Worm (Caenorhabditis elegans): ENCODE measurements around the gene npr-38.
A peak's percentile ranks its signal among the peaks of the same experiment; 100 is the strongest.

Gene npr-38

ce11 chrX:6292143-6292542 is 19.3 kb upstream of the npr-38 start (continued):
- peak; percentile 54; the same call in 1 of the 2 replicates for TF ChIP-seq cebp-1 (GFP tag; IDR thresholded peaks at IDR 0.05)
- TF ChIP-seq cebp-1 (tag; optimal IDR thresholded peaks at IDR 0.05), result peak; percentile 79
- no peak for TF ChIP-seq lag-1 (GFP tag; IDR thresholded peaks at IDR 0.05)
- no peak for TF ChIP-seq pha-4 (tag; optimal IDR thresholded peaks at IDR 0.05)
- peak; percentile 81 for TF ChIP-seq B0035.1 (tag; optimal IDR thresholded peaks at IDR 0.05)

DNA sequence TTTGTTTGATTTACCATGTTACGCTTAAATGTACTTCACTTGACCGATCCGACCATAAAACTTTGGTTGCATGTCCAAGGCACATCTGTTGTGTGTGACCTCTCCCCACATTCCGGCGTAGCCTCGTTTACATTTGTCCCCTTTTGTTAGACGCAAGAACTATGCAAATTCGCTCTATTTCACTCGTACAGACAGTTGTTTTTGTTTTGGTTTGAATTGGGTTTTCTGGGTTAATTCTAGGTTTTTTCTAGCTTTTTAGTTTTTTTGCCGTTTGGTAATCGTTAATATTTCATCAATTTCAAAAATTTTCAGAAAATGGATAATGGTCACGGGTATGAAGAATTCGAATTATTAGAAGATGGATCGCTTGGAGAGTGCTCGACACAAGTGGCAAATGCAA is 18.7 kb upstream of the npr-38 start, which contains the start of gene mom-1:
TSS of gene mom-1 (plus strand) at position 301 of the 400 bp plus-strand sequence.
- TF ChIP-seq ztf-22 (GFP tag; optimal IDR thresholded peaks at IDR 0.05) (no peak), lin-54 (GFP tag; optimal IDR thresholded peaks at IDR 0.05) (no peak), zim-3 (tag; optimal IDR thresholded peaks at IDR 0.05) (no peak)

DNA sequence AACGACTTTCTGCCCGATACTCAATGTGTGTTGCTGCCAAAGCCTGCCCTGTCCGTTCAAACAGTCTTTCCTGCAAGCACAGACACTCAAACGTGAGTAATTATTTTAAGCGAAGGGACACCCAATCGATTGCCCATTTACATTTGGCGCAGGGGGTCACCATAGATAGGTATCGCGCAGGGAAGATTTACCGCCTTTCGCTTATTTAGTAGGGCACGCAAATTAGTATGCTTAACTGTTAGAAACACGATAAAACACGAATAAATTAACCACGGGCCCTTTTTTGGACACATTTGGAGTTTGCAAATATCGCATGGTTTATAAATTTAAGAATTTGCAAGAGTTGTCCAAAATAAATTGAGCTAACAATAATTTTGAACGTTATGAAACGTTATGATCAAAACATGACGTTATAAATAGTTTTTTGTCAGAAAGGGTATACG is 15.1 kb upstream of the npr-38 start:
- peak; percentile 88; the same call in 1 of the 2 replicates for TF ChIP-seq bed-1 (GFP tag; IDR thresholded peaks at IDR 0.05)
- peak; percentile 100 for TF ChIP-seq ztf-26 (tag; optimal IDR thresholded peaks at IDR 0.05)
- TF ChIP-seq dpl-1 (GFP tag; optimal IDR thresholded peaks at IDR 0.05), result peak; percentile 19
- peak; percentile 99 for TF ChIP-seq chd-7 (tag; optimal IDR thresholded peaks at IDR 0.05)
- TF ChIP-seq ztf-6 (GFP tag; IDR thresholded peaks at IDR 0.05), result peak; percentile 88
- TF ChIP-seq C17E4.6 (GFP tag; IDR thresholded peaks at IDR 0.05), result peak; percentile 94
- peak; percentile 91 for TF ChIP-seq lin-26 (GFP tag; IDR thresholded peaks at IDR 0.05)
- TF ChIP-seq tlf-1 (GFP tag; optimal IDR thresholded peaks at IDR 0.05), result peak; percentile 99
- peak; percentile 73 for TF ChIP-seq attf-5 (GFP tag; optimal IDR thresholded peaks at IDR 0.05)
- TF ChIP-seq unc-130 (GFP tag; optimal IDR thresholded peaks at IDR 0.05), result peak; percentile 68
- TF ChIP-seq tbp1 (GFP tag; optimal IDR thresholded peaks at IDR 0.05), result peak; percentile 81
- peak; percentile 61 for TF ChIP-seq egrh-3 (GFP tag; IDR thresholded peaks at IDR 0.05)
- peak; percentile 93 for TF ChIP-seq lin-54 (GFP tag; optimal IDR thresholded peaks at IDR 0.05)
- peak; percentile 90 for TF ChIP-seq mcd-1 (GFP tag; IDR thresholded peaks at IDR 0.05)
- TF ChIP-seq akir-1 (GFP tag; optimal IDR thresholded peaks at IDR 0.05), result peak; percentile 91
- peak; percentile 98 for TF ChIP-seq C06A6.2 (GFP tag; conservative IDR thresholded peaks at IDR 0.05)
- TF ChIP-seq B0019.2 (GFP tag; conservative IDR thresholded peaks at IDR 0.05), result no peak
- TF ChIP-seq F55B11.4 (tag; optimal IDR thresholded peaks at IDR 0.05; ENCODE audit: borderline replicate concordance, insufficient read depth), result no peak
- peak; percentile 98 for TF ChIP-seq nhr-90 (tag; optimal IDR thresholded peaks at IDR 0.05)
- TF ChIP-seq ekl-4 (GFP tag; IDR thresholded peaks at IDR 0.05), result peak; percentile 97
- TF ChIP-seq lsy-27 (tag; optimal IDR thresholded peaks at IDR 0.05; ENCODE audit: borderline replicate concordance, insufficient read depth), result no peak
- 0 out of 2 replicates have a peak, but pooled peaks have one; percentile 53 for TF ChIP-seq nhr-120 (GFP tag; IDR thresholded peaks at IDR 0.05)
- no peak for TF ChIP-seq tbx-9 (tag; optimal IDR thresholded peaks at IDR 0.05; ENCODE audit: borderline replicate concordance)
- TF ChIP-seq lin-35 (GFP tag; optimal IDR thresholded peaks at IDR 0.05), result peak in 2 of 3 experiments; percentile 94 to 98
- peak; percentile 99 for TF ChIP-seq ceh-27 (GFP tag; optimal IDR thresholded peaks at IDR 0.05)
- TF ChIP-seq Y79H2A.3 (GFP tag; conservative IDR thresholded peaks at IDR 0.05), result no peak
- TF ChIP-seq zfh-2 (GFP tag; conservative IDR thresholded peaks at IDR 0.05), result no peak; the same call in 1 of the 2 replicates
- peak; percentile 97 for TF ChIP-seq F22D6.2 (tag; optimal IDR thresholded peaks at IDR 0.05)
- peak; percentile 99 for TF ChIP-seq ZK185.1 (tag; optimal IDR thresholded peaks at IDR 0.05; ENCODE audit: poor library complexity, severe bottlenecking)
- TF ChIP-seq T26A5.8 (tag; optimal IDR thresholded peaks at IDR 0.05), result peak; percentile 55
- TF ChIP-seq atf-7 (tag; optimal IDR thresholded peaks at IDR 0.05), result peak; percentile 99
- TF ChIP-seq mxl-1 (tag; optimal IDR thresholded peaks at IDR 0.05), result no peak
- peak; percentile 97 for TF ChIP-seq madf-10 (tag; optimal IDR thresholded peaks at IDR 0.05)
- 0 out of 2 replicates have a peak, but pooled peaks have one; percentile 54 for TF ChIP-seq attf-6 (GFP tag; IDR thresholded peaks at IDR 0.05)
- peak; percentile 30 for TF ChIP-seq F49E8.2 (tag; optimal IDR thresholded peaks at IDR 0.05; ENCODE audit: insufficient read depth)
- 0 out of 2 replicates have a peak, but pooled peaks have one; percentile 34 for TF ChIP-seq D2030.7 (GFP tag; IDR thresholded peaks at IDR 0.05)
- peak; percentile 96 for TF ChIP-seq pbrm-1 (GFP tag; IDR thresholded peaks at IDR 0.05)

Measured in whole organism, young adult.